Fruit fly (Drosophila melanogaster) whole organism, embryonic: ENCODE results near the gene CG3149.

Experiments
- ATbp ChIP-seq: fragments of 200-800 bp; sonication (Bioruptor generic); optimal IDR thresholded peaks from 2 replicates; lab custom pipeline; 2017; ENCODE audit warnings: missing biosample characterization, mild to moderate bottlenecking, missing genetic modification characterization, missing genetic modification reagents
- BEAF-32 ChIP-seq: fragments of 200-800 bp; sonication (Bioruptor generic); optimal IDR thresholded peaks from 3 replicates; lab custom pipeline; 2017; ENCODE audit warnings: missing biosample characterization, missing genetic modification characterization, mild to moderate bottlenecking, moderate library complexity, missing genetic modification reagents
- Bdp1 ChIP-seq: fragments of 200-800 bp; sonication (Bioruptor generic); optimal IDR thresholded peaks from 3 replicates; lab custom pipeline; 2016; ENCODE audit warnings: missing biosample characterization, missing genetic modification characterization
- CG11456 ChIP-seq: fragments of 200-800 bp; sonication (Bioruptor generic); IDR thresholded peaks from 3 replicates; pipeline ENCODE4 v1.3.6; 2022; ENCODE audit warnings: missing biosample characterization, missing genetic modification characterization
- CG14441 ChIP-seq: fragments of 200-800 bp; sonication (Bioruptor generic); IDR thresholded peaks from 2 replicates; pipeline ENCODE4 v1.3.6; 2022; ENCODE audit warnings: missing biosample characterization, missing genetic modification characterization
- CG14860 ChIP-seq: fragments of 200-800 bp; sonication (Bioruptor generic); IDR thresholded peaks from 3 replicates; pipeline ENCODE4 v1.3.6; 2022; ENCODE audit warnings: missing biosample characterization, missing genetic modification characterization; ENCODE audit not compliant: partially characterized antibody
- CG1603 ChIP-seq: fragments of 200-800 bp; sonication (Bioruptor generic); optimal IDR thresholded peaks from 2 replicates; lab custom pipeline; 2019; ENCODE audit warnings: missing biosample characterization, mild to moderate bottlenecking, missing genetic modification characterization, moderate library complexity
- CG16779 ChIP-seq: fragments of 200-800 bp; sonication (Bioruptor generic); IDR thresholded peaks from 2 replicates; pipeline ENCODE4 v1.3.6; 2022; ENCODE audit warnings: missing biosample characterization, missing genetic modification characterization
- CG16813 ChIP-seq: fragments of 200-800 bp; sonication (Bioruptor generic); IDR thresholded peaks from 3 replicates; pipeline ENCODE4 v1.3.6; 2022; ENCODE audit warnings: missing biosample characterization, missing genetic modification characterization; ENCODE audit not compliant: partially characterized antibody
- CG16863 ChIP-seq: fragments of 200-800 bp; sonication (Bioruptor generic); optimal IDR thresholded peaks from 3 replicates; lab custom pipeline; 2016; ENCODE audit warnings: missing biosample characterization, missing genetic modification characterization
- CG17829 ChIP-seq: fragments of 200-800 bp; optimal IDR thresholded peaks from 2 replicates; lab custom pipeline; 2019; ENCODE audit warnings: missing biosample characterization, mild to moderate bottlenecking, missing genetic modification characterization, moderate library complexity
- CG2712 ChIP-seq: fragments of 200-800 bp; optimal IDR thresholded peaks from 3 replicates; lab custom pipeline; 2019; ENCODE audit warnings: missing biosample characterization, mild to moderate bottlenecking, missing genetic modification characterization, moderate library complexity
- CG34224 ChIP-seq: fragments of 200-800 bp; sonication (Bioruptor generic); IDR thresholded peaks from 3 replicates; pipeline ENCODE4 v1.3.6; 2022; ENCODE audit warnings: missing biosample characterization, missing genetic modification characterization; ENCODE audit not compliant: partially characterized antibody
- CG34422 ChIP-seq: fragments of 200-800 bp; sonication (Bioruptor generic); IDR thresholded peaks from 3 replicates; pipeline ENCODE4 v1.3.6; 2022; ENCODE audit warnings: missing biosample characterization, missing genetic modification characterization
- CG6791 ChIP-seq: fragments of 200-800 bp; sonication (Bioruptor generic); IDR thresholded peaks from 3 replicates; pipeline ENCODE4 v1.3.6; 2022; ENCODE audit warnings: missing biosample characterization, missing genetic modification characterization; ENCODE audit not compliant: partially characterized antibody
- CG8765 ChIP-seq: fragments of 200-800 bp; sonication (Bioruptor generic); IDR thresholded peaks from 2 replicates; pipeline ENCODE4 v1.3.6; 2022; ENCODE audit warnings: missing biosample characterization, missing genetic modification characterization
- Deaf1 ChIP-seq: fragments of 200-800 bp; optimal IDR thresholded peaks from 3 replicates; lab custom pipeline; 2019; ENCODE audit warnings: missing biosample characterization, mild to moderate bottlenecking, missing genetic modification characterization, moderate library complexity
- Dll ChIP-seq: fragments of 200-800 bp; sonication (Bioruptor generic); IDR thresholded peaks from 4 replicates; pipeline ENCODE4 v1.3.6; 2022; ENCODE audit warnings: missing biosample characterization, missing genetic modification characterization; ENCODE audit not compliant: partially characterized antibody
- Doc3 ChIP-seq: fragments of 200-800 bp; sonication (Bioruptor generic); IDR thresholded peaks from 3 replicates; pipeline ENCODE4 v1.3.6; 2022; ENCODE audit warnings: missing biosample characterization, missing genetic modification characterization; ENCODE audit not compliant: partially characterized antibody
- Drgx ChIP-seq: fragments of 200-800 bp; sonication (Bioruptor generic); IDR thresholded peaks from 2 replicates; pipeline ENCODE4 v1.3.6; 2022; ENCODE audit warnings: missing biosample characterization, missing genetic modification characterization
- HmgZ ChIP-seq: fragments of 200-800 bp; sonication (Bioruptor generic); optimal IDR thresholded peaks from 2 replicates; lab custom pipeline; 2018; ENCODE audit warnings: missing biosample characterization, mild to moderate bottlenecking, missing genetic modification characterization
- Hsf ChIP-seq: fragments of 200-800 bp; sonication (Bioruptor generic); optimal IDR thresholded peaks from 3 replicates; lab custom pipeline; 2016; ENCODE audit warnings: missing biosample characterization, missing genetic modification characterization
- Myb ChIP-seq: fragments of 200-800 bp; sonication (Bioruptor generic); optimal IDR thresholded peaks from 2 replicates; lab custom pipeline; 2016; ENCODE audit warnings: missing biosample characterization, missing genetic modification characterization
- Oaz ChIP-seq: fragments of 200-800 bp; sonication (Bioruptor generic); IDR thresholded peaks from 2 replicates; pipeline ENCODE4 v1.3.6; 2022; ENCODE audit warnings: missing biosample characterization, missing genetic modification characterization
- Scr ChIP-seq: fragments of 200-800 bp; sonication (Bioruptor generic); IDR thresholded peaks from 2 replicates; pipeline ENCODE4 v1.3.6; 2022; ENCODE audit warnings: missing biosample characterization, missing genetic modification characterization; ENCODE audit not compliant: partially characterized antibody
- Spps ChIP-seq: fragments of 200-800 bp; sonication (Bioruptor generic); optimal IDR thresholded peaks from 2 replicates; lab custom pipeline; 2018; ENCODE audit warnings: missing biosample characterization, mild to moderate bottlenecking, missing genetic modification characterization
- Sry-β ChIP-seq: fragments of 200-800 bp; sonication (Bioruptor generic); optimal IDR thresholded peaks from 2 replicates; lab custom pipeline; 2018; ENCODE audit warnings: missing biosample characterization, mild to moderate bottlenecking, missing genetic modification characterization, moderate library complexity
- YL-1 ChIP-seq: fragments of 200-800 bp; sonication (Bioruptor generic); optimal IDR thresholded peaks from 3 replicates; lab custom pipeline; 2017; ENCODE audit warnings: missing biosample characterization, mild to moderate bottlenecking, missing genetic modification characterization
- amos ChIP-seq: fragments of 200-800 bp; sonication (Bioruptor generic); IDR thresholded peaks from 2 replicates; pipeline ENCODE4 v1.3.6; 2022; ENCODE audit warnings: missing biosample characterization, missing genetic modification characterization; ENCODE audit not compliant: partially characterized antibody
- ato ChIP-seq: fragments of 200-800 bp; sonication (Bioruptor generic); IDR thresholded peaks from 2 replicates; pipeline ENCODE4 v1.3.6; 2022; ENCODE audit warnings: missing biosample characterization, missing genetic modification characterization; ENCODE audit not compliant: partially characterized antibody
- bbx ChIP-seq: fragments of 200-800 bp; sonication (Bioruptor generic); IDR thresholded peaks from 2 replicates; pipeline ENCODE4 v1.3.6; 2022; ENCODE audit warnings: missing biosample characterization, missing genetic modification characterization; ENCODE audit not compliant: partially characterized antibody
- chif ChIP-seq, 2 experiments: fragments of 200-800 bp; sonication (Bioruptor generic); optimal IDR thresholded peaks; 3 replicates each; lab custom pipeline; 2016; ENCODE audit warnings: missing biosample characterization in 2 of 2, missing genetic modification characterization in 2 of 2
- croc ChIP-seq: fragments of 200-800 bp; sonication (Bioruptor generic); conservative IDR thresholded peaks from 3 replicates; pipeline ENCODE4 v1.3.6; 2022; ENCODE audit warnings: missing biosample characterization, missing genetic modification characterization
- danr ChIP-seq: fragments of 200-800 bp; sonication (Bioruptor generic); IDR thresholded peaks from 2 replicates; pipeline ENCODE4 v1.3.6; 2022; ENCODE audit warnings: missing biosample characterization, missing genetic modification characterization
- dmrt99B ChIP-seq: fragments of 200-800 bp; sonication (Bioruptor generic); optimal IDR thresholded peaks from 2 replicates; lab custom pipeline; 2018; ENCODE audit warnings: missing biosample characterization, mild to moderate bottlenecking, missing genetic modification characterization, moderate library complexity
- fru ChIP-seq: fragments of >200 bp; optimal IDR thresholded peaks from 2 replicates; lab custom pipeline; 2017
- grau ChIP-seq: fragments of 200-800 bp; optimal IDR thresholded peaks from 3 replicates; lab custom pipeline; 2019; ENCODE audit warnings: missing biosample characterization, mild to moderate bottlenecking, missing genetic modification characterization, moderate library complexity
- gsb ChIP-seq: fragments of 200-800 bp; sonication (Bioruptor generic); IDR thresholded peaks from 2 replicates; pipeline ENCODE4 v1.3.6; 2022; ENCODE audit warnings: missing biosample characterization, missing genetic modification characterization
- phol ChIP-seq: fragments of 200-800 bp; sonication (Bioruptor generic); optimal IDR thresholded peaks from 3 replicates; lab custom pipeline; 2018; ENCODE audit warnings: missing biosample characterization, mild to moderate bottlenecking, missing genetic modification characterization, moderate library complexity
- pros ChIP-seq: fragments of 200-800 bp; sonication (Bioruptor generic); optimal IDR thresholded peaks from 3 replicates; lab custom pipeline; 2019; ENCODE audit warnings: missing biosample characterization, mild to moderate bottlenecking, missing genetic modification characterization, moderate library complexity
- ro ChIP-seq: fragments of 200-800 bp; sonication (Bioruptor generic); IDR thresholded peaks from 2 replicates; pipeline ENCODE4 v1.3.6; 2022; ENCODE audit warnings: missing biosample characterization, missing genetic modification characterization
- slbo ChIP-seq: fragments of 200-800 bp; sonication (Bioruptor generic); IDR thresholded peaks from 2 replicates; pipeline ENCODE4 v1.3.6; 2022; ENCODE audit warnings: missing biosample characterization, missing genetic modification characterization
- sna ChIP-seq: fragments of 200-800 bp; sonication (Bioruptor generic); IDR thresholded peaks from 2 replicates; pipeline ENCODE4 v1.3.6; 2022; ENCODE audit warnings: missing biosample characterization, missing genetic modification characterization; ENCODE audit not compliant: partially characterized antibody
- stwl ChIP-seq: fragments of 200-800 bp; sonication (Bioruptor generic); optimal IDR thresholded peaks from 3 replicates; lab custom pipeline; 2018; ENCODE audit warnings: missing biosample characterization, mild to moderate bottlenecking, missing genetic modification characterization, moderate library complexity
- sug ChIP-seq: fragments of 200-800 bp; optimal IDR thresholded peaks from 2 replicates; lab custom pipeline; 2019; ENCODE audit warnings: missing biosample characterization, mild to moderate bottlenecking, missing genetic modification characterization, moderate library complexity
- tap ChIP-seq: fragments of 200-800 bp; optimal IDR thresholded peaks from 3 replicates; lab custom pipeline; 2019; ENCODE audit warnings: missing biosample characterization, mild to moderate bottlenecking, missing genetic modification characterization, moderate library complexity
- trh ChIP-seq: fragments of 200-800 bp; sonication (Bioruptor generic); optimal IDR thresholded peaks from 2 replicates; lab custom pipeline; 2016; ENCODE audit warnings: missing biosample characterization, missing genetic modification characterization
- twi ChIP-seq: fragments of 200-800 bp; optimal IDR thresholded peaks from 2 replicates; lab custom pipeline; 2019; ENCODE audit warnings: missing biosample characterization, mild to moderate bottlenecking, missing genetic modification characterization, moderate library complexity
- vnd ChIP-seq: fragments of 200-800 bp; sonication (Bioruptor generic); IDR thresholded peaks from 3 replicates; pipeline ENCODE4 v1.3.6; 2022; ENCODE audit warnings: missing biosample characterization, missing genetic modification characterization; ENCODE audit not compliant: partially characterized antibody
- zfh1 ChIP-seq: fragments of 200-800 bp; sonication (Bioruptor generic); IDR thresholded peaks from 3 replicates; pipeline ENCODE4 v1.3.6; 2022; ENCODE audit warnings: missing biosample characterization, missing genetic modification characterization

CG3149 gene

dm6 chrX:5695958-5696357 is 953 bp upstream of the CG3149 start (continued):
- no peak for TF ChIP-seq croc
- TF ChIP-seq ro (GFP tag; lab: Robert Waterston, UW), result no peak
- TF ChIP-seq amos (GFP tag; lab: Robert Waterston, UW), result peak; percentile 67
- TF ChIP-seq BEAF-32 (GFP tag; lab: Kevin White, UChicago), result peak; percentile 72
- no peak for TF ChIP-seq ato
- peak; percentile 65 for TF ChIP-seq vnd (GFP tag; lab: Robert Waterston, UW)
- no peak for TF ChIP-seq CG34422
- TF ChIP-seq danr (GFP tag; lab: Robert Waterston, UW), result no peak
- TF ChIP-seq CG16863 (GFP tag; lab: Kevin White, UChicago), result no peak
- TF ChIP-seq phol, result no peak
- peak; percentile 52 for TF ChIP-seq twi
- TF ChIP-seq sna, result peak; percentile 65
- no peak for TF ChIP-seq Oaz
- no peak for TF ChIP-seq HmgZ (tag; lab: Kevin White, UChicago)
- TF ChIP-seq Bdp1 (GFP tag; lab: Kevin White, UChicago), result no peak
- 0 out of 2 replicates have a peak, but pooled peaks have one; percentile 10 for TF ChIP-seq CG16779 (GFP tag; lab: Robert Waterston, UW)
- TF ChIP-seq CG16813 (GFP tag; lab: Robert Waterston, UW), result peak; percentile 82
- TF ChIP-seq CG11456 (GFP tag; lab: Robert Waterston, UW), result peak; percentile 56; the same call in 1 of the 3 replicates
- TF ChIP-seq Deaf1 (tag; lab: Kevin White, UChicago), result peak; percentile 33
- peak; percentile 79 for TF ChIP-seq Scr (GFP tag; lab: Robert Waterston, UW)
- TF ChIP-seq CG8765 (GFP tag; lab: Robert Waterston, UW), result peak; percentile 48; the same call in 1 of the 2 replicates
- no peak for TF ChIP-seq trh
- peak; percentile 17 for TF ChIP-seq slbo (GFP tag; lab: Robert Waterston, UW)
- no peak for TF ChIP-seq Myb
- TF ChIP-seq bbx (GFP tag; lab: Robert Waterston, UW), result peak; percentile 73
- TF ChIP-seq Spps (tag; lab: Kevin White, UChicago), result no peak
- TF ChIP-seq chif (GFP tag; optimal IDR thresholded peaks at IDR 0.05; lab: Kevin White, UChicago), result no peak
- TF ChIP-seq grau (tag; lab: Kevin White, UChicago), result peak; percentile 72
- TF ChIP-seq CG2712 (tag; lab: Kevin White, UChicago), result peak; percentile 81
- TF ChIP-seq gsb (GFP tag; lab: Robert Waterston, UW), result no peak
- TF ChIP-seq Sry-β (GFP tag; lab: Kevin White, UChicago), result peak; percentile 13
- TF ChIP-seq sug (tag; lab: Kevin White, UChicago), result peak; percentile 45
- no peak for TF ChIP-seq fru (lab: Kevin White, UChicago)
- TF ChIP-seq Doc3 (GFP tag; lab: Robert Waterston, UW), result peak; percentile 86
- peak; percentile 61; the same call in 2 of the 3 replicates for TF ChIP-seq CG34224
- TF ChIP-seq stwl (tag; lab: Kevin White, UChicago), result no peak
- TF ChIP-seq CG14441 (GFP tag; lab: Robert Waterston, UW), result no peak
- peak; percentile 52; the same call in 2 of the 3 replicates for TF ChIP-seq zfh1 (GFP tag; lab: Robert Waterston, UW)
- TF ChIP-seq CG1603 (tag; lab: Kevin White, UChicago), result peak; percentile 30
- no peak for TF ChIP-seq Hsf (GFP tag; lab: Kevin White, UChicago)
- TF ChIP-seq tap (tag; lab: Kevin White, UChicago), result peak; percentile 22
- peak; percentile 74 for TF ChIP-seq CG6791 (GFP tag; lab: Robert Waterston, UW)
- TF ChIP-seq Drgx, result no peak
- peak; percentile 87 for TF ChIP-seq Dll (GFP tag; lab: Robert Waterston, UW)
- TF ChIP-seq YL-1 (GFP tag; lab: Kevin White, UChicago), result no peak
- TF ChIP-seq CG14860 (GFP tag; lab: Robert Waterston, UW), result peak; percentile 52; the same call in 2 of the 3 replicates
- no peak for TF ChIP-seq pros
- TF ChIP-seq dmrt99B (tag; lab: Kevin White, UChicago), result no peak
- peak; percentile 84 for TF ChIP-seq CG17829 (tag; lab: Kevin White, UChicago)
- TF ChIP-seq ATbp, result no peak
